Worm (Caenorhabditis elegans) whole organism, midembryonic: ENCODE results near the gene mccc-1.

Source experiments
- T22C8.4 ChIP-seq: fragments of 200-800 bp; sonication (Bioruptor generic); IDR thresholded peaks from 2 replicates; pipeline ENCODE4 v1.3.6; 2022; ENCODE audit warnings: missing genetic modification characterization, missing compliant biosample characterization
- cog-1 ChIP-seq: sonication (generic microtip); optimal IDR thresholded peaks from 2 replicates; lab custom pipeline; 2016; ENCODE audit warnings: missing genetic modification characterization, missing compliant biosample characterization
- flt-1 ChIP-seq: fragments of 200-800 bp; sonication (Bioruptor generic); IDR thresholded peaks from 2 replicates; pipeline ENCODE4 v1.3.6; 2022; ENCODE audit warnings: missing genetic modification characterization, missing compliant biosample characterization
- klf-2 ChIP-seq: fragments of 200-800 bp; sonication (Bioruptor generic); conservative IDR thresholded peaks from 2 replicates; pipeline ENCODE4 v1.3.6; 2022; ENCODE audit warnings: missing genetic modification reagents, missing genetic modification characterization, missing compliant biosample characterization
- tab-1 ChIP-seq: fragments of 200-800 bp; sonication (Bioruptor generic); IDR thresholded peaks from 2 replicates; pipeline ENCODE4 v1.3.6; 2022; ENCODE audit warnings: missing genetic modification characterization, missing compliant biosample characterization
- ztf-23 ChIP-seq: fragments of 200-800 bp; sonication (Bioruptor generic); IDR thresholded peaks from 2 replicates; pipeline ENCODE4 v1.3.6; 2022; ENCODE audit warnings: missing genetic modification reagents, missing genetic modification characterization, missing compliant biosample characterization
- ztf-29 ChIP-seq: fragments of 200-800 bp; sonication (Bioruptor generic); IDR thresholded peaks from 2 replicates; pipeline ENCODE4 v1.3.6; 2022; ENCODE audit warnings: missing genetic modification reagents, missing genetic modification characterization, missing compliant biosample characterization

ce11 chrIV:9898712-9899111 lies 14.3 kb downstream of the mccc-1 start, which contains the start of gene tbc-3:
- TF ChIP-seq flt-1 (GFP tag; lab: Robert Waterston, UW) (no peak), T22C8.4 (no peak), klf-2 (no peak), ztf-29 (no peak), ztf-23 (GFP tag; lab: Robert Waterston, UW) (no peak), tab-1 (GFP tag; lab: Robert Waterston, UW) (no peak), cog-1 (tag; lab: Kevin White, UChicago) (no peak)
